Fruit fly (Drosophila melanogaster): ENCODE results near the gene CG6621.

CG6621 gene

DNA sequence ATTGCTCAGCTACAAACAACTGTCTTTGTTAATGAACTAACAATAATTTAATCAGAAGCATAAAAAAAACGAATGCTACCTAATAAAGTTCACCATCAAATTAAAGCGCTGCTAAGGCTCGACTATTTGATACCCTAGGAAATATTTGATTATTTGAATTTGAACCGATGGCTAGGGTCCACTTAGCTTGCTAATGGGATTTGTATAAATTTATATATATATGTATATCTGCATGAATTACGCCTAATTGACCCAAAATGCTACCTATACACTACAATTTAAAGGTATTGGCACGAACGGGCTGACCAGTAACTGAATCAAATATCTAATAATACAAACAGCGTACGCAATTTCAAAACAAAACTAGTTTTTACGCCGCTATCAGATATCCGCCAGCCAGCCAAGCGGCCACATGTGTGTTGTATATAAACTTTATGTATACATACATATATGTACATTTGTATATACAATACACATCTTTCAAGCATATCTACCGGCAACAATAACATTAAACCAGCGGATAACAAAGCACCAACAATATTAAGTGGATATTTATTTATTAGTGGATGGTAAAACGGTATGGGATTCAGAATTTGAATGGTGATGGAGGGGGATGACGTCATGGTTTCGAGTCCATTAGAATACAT is 9.2 kb downstream of the CG6621 start (continued):
- TF ChIP-seq CG3163 (GFP tag; optimal IDR thresholded peaks at IDR 0.05) = no peak
- no peak for TF ChIP-seq eve (GFP tag; optimal IDR thresholded peaks at IDR 0.05)
- TF ChIP-seq pnt (GFP tag; optimal IDR thresholded peaks at IDR 0.05) = peak; percentile 13
- peak; percentile 49 for TF ChIP-seq Nf-YC (tag; optimal IDR thresholded peaks at IDR 0.05)
- peak; percentile 54 for TF ChIP-seq ap (GFP tag; IDR thresholded peaks at IDR 0.05)
- TF ChIP-seq mam (GFP tag; optimal IDR thresholded peaks at IDR 0.05) = peak; percentile 48
- TF ChIP-seq CG34224 (GFP tag; IDR thresholded peaks at IDR 0.05; ENCODE audit: partially characterized antibody) = no peak
- TF ChIP-seq Hr51 (GFP tag; optimal IDR thresholded peaks at IDR 0.05) = peak in 1 of 2 experiments; percentile 79
- no peak for TF ChIP-seq ac (GFP tag; optimal IDR thresholded peaks at IDR 0.05)
- TF ChIP-seq Eip74EF (GFP tag; optimal IDR thresholded peaks at IDR 0.05) = peak in 1 of 2 experiments; percentile 49
- TF ChIP-seq Xrp1 (GFP tag; IDR thresholded peaks at IDR 0.05) = peak; percentile 68; the same call in 1 of the 2 replicates
- TF ChIP-seq ftz-f1 (GFP tag; optimal IDR thresholded peaks at IDR 0.05) = no peak
- no peak; the same call in 1 of the 2 replicates for TF ChIP-seq Adf1 (GFP tag; IDR thresholded peaks at IDR 0.05)
- TF ChIP-seq CG31388 (GFP tag; optimal IDR thresholded peaks at IDR 0.05) = no peak
- TF ChIP-seq croc (GFP tag; conservative IDR thresholded peaks at IDR 0.05) = no peak; the same call in 2 of the 3 replicates
- no peak for TF ChIP-seq sug (tag; optimal IDR thresholded peaks at IDR 0.05)
- TF ChIP-seq inv (GFP tag; IDR thresholded peaks at IDR 0.05; ENCODE audit: partially characterized antibody) = no peak
- peak; percentile 46 for TF ChIP-seq ATbp (GFP tag; optimal IDR thresholded peaks at IDR 0.05)
- TF ChIP-seq Rfx (GFP tag; IDR thresholded peaks at IDR 0.05) = peak; percentile 93
- peak; percentile 83 for TF ChIP-seq lmd (GFP tag; IDR thresholded peaks at IDR 0.05)
- TF ChIP-seq Gug (GFP tag; IDR thresholded peaks at IDR 0.05) = peak; percentile 66; the same call in 3 of the 4 replicates
- peak; percentile 90 for TF ChIP-seq dysf (GFP tag; IDR thresholded peaks at IDR 0.05)
- no peak for TF ChIP-seq Dip3 (GFP tag; optimal IDR thresholded peaks at IDR 0.05)
- no peak for TF ChIP-seq CG7745 (tag; optimal IDR thresholded peaks at IDR 0.05)
- peak; percentile 35 for TF ChIP-seq CG2875 (GFP tag; optimal IDR thresholded peaks at IDR 0.05)
- peak; percentile 22 for TF ChIP-seq CG33213 (GFP tag; optimal IDR thresholded peaks at IDR 0.05)
- no peak for TF ChIP-seq Stat92E (GFP tag; optimal IDR thresholded peaks at IDR 0.05)
- peak; percentile 75 for TF ChIP-seq Ada2b (GFP tag; IDR thresholded peaks at IDR 0.05)
- no peak for TF ChIP-seq pb (GFP tag; optimal IDR thresholded peaks at IDR 0.05)
- peak; percentile 74 for TF ChIP-seq ttk (GFP tag; IDR thresholded peaks at IDR 0.05)
- peak; percentile 44 for TF ChIP-seq CG6683 (GFP tag; optimal IDR thresholded peaks at IDR 0.05)
- no peak for TF ChIP-seq trem (tag; optimal IDR thresholded peaks at IDR 0.05)
- no peak for TF ChIP-seq Mad (GFP tag; optimal IDR thresholded peaks at IDR 0.05)
- no peak for TF ChIP-seq psq (GFP tag; optimal IDR thresholded peaks at IDR 0.05)
- peak; percentile 56 for TF ChIP-seq Oli (tag; optimal IDR thresholded peaks at IDR 0.05)
- TF ChIP-seq sisA (GFP tag; IDR thresholded peaks at IDR 0.05) = peak; percentile 80
- peak; percentile 54 for TF ChIP-seq klu (GFP tag; IDR thresholded peaks at IDR 0.05)
- peak; percentile 86 for TF ChIP-seq CG18599 (GFP tag; optimal IDR thresholded peaks at IDR 0.05)
- peak; percentile 54 for TF ChIP-seq nerfin-1 (tag; optimal IDR thresholded peaks at IDR 0.05)
- TF ChIP-seq CG11398 (GFP tag; optimal IDR thresholded peaks at IDR 0.05) = no peak
- TF ChIP-seq Neu2 (GFP tag; optimal IDR thresholded peaks at IDR 0.05; ENCODE audit: borderline replicate concordance) = no peak
- TF ChIP-seq CG30020 (tag; optimal IDR thresholded peaks at IDR 0.05) = peak; percentile 0
- TF ChIP-seq pum (GFP tag; optimal IDR thresholded peaks at IDR 0.05) = no peak
- TF ChIP-seq nerfin-2 (GFP tag; IDR thresholded peaks at IDR 0.05; ENCODE audit: partially characterized antibody) = no peak
- TF ChIP-seq CG31224 (GFP tag; IDR thresholded peaks at IDR 0.05) = peak; percentile 75
- TF ChIP-seq jumu (GFP tag; optimal IDR thresholded peaks at IDR 0.05) = no peak
- TF ChIP-seq CG7963 (GFP tag; IDR thresholded peaks at IDR 0.05; ENCODE audit: partially characterized antibody) = no peak
- TF ChIP-seq grau (tag; optimal IDR thresholded peaks at IDR 0.05) = peak; percentile 75
- peak; percentile 15 for TF ChIP-seq Hsf (GFP tag; optimal IDR thresholded peaks at IDR 0.05)
